Worm (Caenorhabditis elegans): ENCODE data around the gene T08G3.11.

The T08G3.11 gene

ce11 chrV:16506650-16507049 lies 27.5 kb upstream of the T08G3.11 start:
- no peak for TF ChIP-seq aha-1 (tag; optimal IDR thresholded peaks at IDR 0.05)
- TF ChIP-seq lin-14 (GFP tag; optimal IDR thresholded peaks at IDR 0.05): peak; percentile 8
- no peak for TF ChIP-seq snpc-4 (tag; optimal IDR thresholded peaks at IDR 0.05)
- TF ChIP-seq mep-1 (tag; optimal IDR thresholded peaks at IDR 0.05): no peak

- TF ChIP-seq ces-1 (GFP tag; optimal IDR thresholded peaks at IDR 0.05) (no peak), hlh-4 (tag; optimal IDR thresholded peaks at IDR 0.05) (no peak), unc-86 (tag; optimal IDR thresholded peaks at IDR 0.05) (no peak), irx-1 (tag; optimal IDR thresholded peaks at IDR 0.05) (no peak), skn-1 (tag; optimal IDR thresholded peaks at IDR 0.05) (no peak), ceh-88 (GFP tag; IDR thresholded peaks at IDR 0.05) (no peak), mab-9 (GFP tag; IDR thresholded peaks at IDR 0.05) (no peak), snu-23 (GFP tag; optimal IDR thresholded peaks at IDR 0.05) (no peak), lin-39 (tag; optimal IDR thresholded peaks at IDR 0.05) (no peak), egl-27 (tag; optimal IDR thresholded peaks at IDR 0.05) (no peak), tlp-1 (tag; optimal IDR thresholded peaks at IDR 0.05) (no peak), mef-2 (tag; optimal IDR thresholded peaks at IDR 0.05) (no peak), nhr-12 (tag; optimal IDR thresholded peaks at IDR 0.05) (no peak)
These were observed 26.7 kb upstream of the T08G3.11 start, which contains the start of gene nhr-54 for ce11 chrV:16505828-16506227. Gene nhr-54, minus strand, starts transcription at chrV:16505928.

DNA sequence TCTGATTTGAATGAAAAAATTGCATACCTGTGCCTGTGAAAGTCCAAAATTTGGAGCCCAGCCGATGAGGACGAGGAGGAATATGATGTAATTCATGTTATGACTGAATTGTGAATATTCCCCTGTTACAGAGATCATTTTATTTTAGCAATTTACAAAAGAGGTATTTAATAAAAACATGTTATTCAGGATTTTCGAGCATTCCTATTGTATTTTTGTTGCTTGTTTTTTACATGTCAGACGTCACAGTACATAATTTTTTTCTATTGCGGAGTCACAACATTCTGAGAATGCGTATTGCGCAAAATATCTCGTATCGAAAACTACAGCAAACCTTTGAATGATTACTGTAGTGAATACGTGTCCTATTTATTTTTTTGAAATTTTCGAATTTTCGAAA lies 24.0 kb upstream of the T08G3.11 start, which contains the start of gene F36D3.14:
F36D3.14 (minus strand) TSS at position 101 of the 400 bp plus-strand sequence.
- TF ChIP-seq pag-3 (tag; optimal IDR thresholded peaks at IDR 0.05; ENCODE audit: borderline replicate concordance, insufficient read depth) (no peak), sptf-1 (tag; optimal IDR thresholded peaks at IDR 0.05) (no peak), swsn-7 (tag; optimal IDR thresholded peaks at IDR 0.05) (no peak), nhr-85 (tag) (no peak), lin-35 (GFP tag; optimal IDR thresholded peaks at IDR 0.05) (no peak), vab-15 (tag; optimal IDR thresholded peaks at IDR 0.05) (no peak), hlh-4 (tag; optimal IDR thresholded peaks at IDR 0.05) (no peak), nhr-90 (tag; optimal IDR thresholded peaks at IDR 0.05; ENCODE audit: poor library complexity) (no peak), ceh-88 (GFP tag; IDR thresholded peaks at IDR 0.05) (no peak), C34B4.2 (tag; optimal IDR thresholded peaks at IDR 0.05) (no peak)

DNA sequence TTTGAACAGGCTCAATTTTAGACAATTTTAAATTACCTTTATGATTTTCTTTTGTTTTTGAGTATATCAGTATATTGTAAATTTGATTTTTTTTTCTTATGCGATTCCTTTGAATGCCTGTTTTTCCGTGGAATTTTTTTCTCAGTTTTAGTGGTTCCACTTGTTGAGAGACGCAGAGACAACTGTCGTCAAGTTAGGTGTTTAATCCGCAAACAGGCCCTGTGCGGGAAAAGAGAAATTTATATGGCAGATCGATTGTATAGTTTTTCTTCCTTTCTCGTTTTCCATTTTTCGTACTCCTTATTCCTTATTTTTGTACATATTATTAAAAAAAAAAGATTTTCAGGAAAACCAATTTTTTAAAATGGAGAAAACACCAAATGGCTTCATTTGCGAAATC lies 19.8 kb upstream of the T08G3.11 start, which contains the start of gene F36D3.1:
F36D3.1 (plus strand) TSS at position 347 of the 400 bp plus-strand sequence.
- no peak for TF ChIP-seq hlh-4 (tag; optimal IDR thresholded peaks at IDR 0.05)
- peak; percentile 42 for TF ChIP-seq lin-14 (GFP tag; optimal IDR thresholded peaks at IDR 0.05)
- no peak for TF ChIP-seq fos-1 (tag; optimal IDR thresholded peaks at IDR 0.05)
- no peak for TF ChIP-seq egl-13 (tag; optimal IDR thresholded peaks at IDR 0.05)
- peak; percentile 84 for TF ChIP-seq F16B12.6 (tag; optimal IDR thresholded peaks at IDR 0.05)
- no peak for TF ChIP-seq hlh-17 (GFP tag; optimal IDR thresholded peaks at IDR 0.05; ENCODE audit: borderline replicate concordance)
- TF ChIP-seq aly-2 (tag; optimal IDR thresholded peaks at IDR 0.05): no peak
- no peak for TF ChIP-seq pax-3 (tag; optimal IDR thresholded peaks at IDR 0.05)
- TF ChIP-seq ceh-82 (tag; optimal IDR thresholded peaks at IDR 0.05): peak; percentile 17 to 49 (median 28)
- TF ChIP-seq egl-27 (tag; optimal IDR thresholded peaks at IDR 0.05): no peak
- TF ChIP-seq unc-86 (tag; optimal IDR thresholded peaks at IDR 0.05): peak; percentile 7
- peak; percentile 57 to 83 for TF ChIP-seq lsy-2 (tag; optimal IDR thresholded peaks at IDR 0.05)
- peak; percentile 91 to 92 for TF ChIP-seq efl-1 (optimal IDR thresholded peaks at IDR 0.05)
- TF ChIP-seq efl-1 (GFP tag; optimal IDR thresholded peaks at IDR 0.05 in 1 of 2): peak; percentile 88 to 99
- peak; percentile 71 for TF ChIP-seq blmp-1 (tag; optimal IDR thresholded peaks at IDR 0.05)
- peak; percentile 39 for TF ChIP-seq xbp-1 (tag; optimal IDR thresholded peaks at IDR 0.05)
- TF ChIP-seq ztf-11 (tag; optimal IDR thresholded peaks at IDR 0.05): no peak
- TF ChIP-seq jun-1 (tag; optimal IDR thresholded peaks at IDR 0.05): no peak
- peak; percentile 64 for TF ChIP-seq snu-23 (GFP tag; optimal IDR thresholded peaks at IDR 0.05)
- TF ChIP-seq nhr-71 (tag; optimal IDR thresholded peaks at IDR 0.05): no peak
- TF ChIP-seq lin-13 (GFP tag; optimal IDR thresholded peaks at IDR 0.05): peak; percentile 45
- TF ChIP-seq fkh-4 (tag; optimal IDR thresholded peaks at IDR 0.05; ENCODE audit: borderline replicate concordance): no peak
- TF ChIP-seq sptf-1 (tag; optimal IDR thresholded peaks at IDR 0.05): no peak
- peak; percentile 26; the same call in 1 of the 2 replicates for TF ChIP-seq nhr-19 (GFP tag; conservative IDR thresholded peaks at IDR 0.05)
- TF ChIP-seq snpc-4 (tag; optimal IDR thresholded peaks at IDR 0.05): peak; percentile 38
- peak; percentile 22 for TF ChIP-seq nhr-20 (tag; optimal IDR thresholded peaks at IDR 0.05)
- TF ChIP-seq ceh-88 (GFP tag; IDR thresholded peaks at IDR 0.05): no peak
- TF ChIP-seq dpl-1 (GFP tag; optimal IDR thresholded peaks at IDR 0.05): peak; percentile 83 to 90 (median 85)
- TF ChIP-seq nhr-85 (tag): no peak
- TF ChIP-seq sup-37 (GFP tag; optimal IDR thresholded peaks at IDR 0.05): no peak
- peak; percentile 58 for TF ChIP-seq nhr-47 (tag; optimal IDR thresholded peaks at IDR 0.05)
